Worm (Caenorhabditis elegans) whole organism, L4 larva: ENCODE measurements around the gene peb-1.

Experiments
- D1046.2 ChIP-seq: fragments of 200-800 bp; sonication (Bioruptor generic); IDR thresholded peaks from 2 replicates; pipeline ENCODE4 v1.3.6; 2022; ENCODE audit warnings: missing genetic modification characterization, missing compliant biosample characterization
- F10B5.3 ChIP-seq: sonication (generic microtip); optimal IDR thresholded peaks from 2 replicates; lab custom pipeline; 2016; ENCODE audit warnings: mild to moderate bottlenecking, missing genetic modification characterization, missing compliant biosample characterization
- F37D6.2 ChIP-seq: sonication (generic microtip); optimal IDR thresholded peaks from 2 replicates; lab custom pipeline; 2016; ENCODE audit warnings: mild to moderate bottlenecking, missing genetic modification characterization, missing compliant biosample characterization
- F44E2.7 ChIP-seq: fragments of 200-800 bp; sonication (Bioruptor generic); IDR thresholded peaks from 2 replicates; pipeline ENCODE4 v2.1.2; 2022; ENCODE audit warnings: missing genetic modification characterization, missing compliant biosample characterization
- R02D3.7 ChIP-seq: fragments of 150-350 bp; sonication (generic microtip); optimal IDR thresholded peaks from 3 replicates; lab custom pipeline; 2014; ENCODE audit warnings: missing biosample characterization, missing genetic modification characterization
- T20F7.1 ChIP-seq: fragments of 200-800 bp; sonication (Bioruptor generic); optimal IDR thresholded peaks from 2 replicates; lab custom pipeline; 2018; ENCODE audit warnings: mild to moderate bottlenecking, missing genetic modification characterization, missing compliant biosample characterization
- T26A8.4 ChIP-seq: fragments of 200-800 bp; sonication (Bioruptor generic); IDR thresholded peaks from 2 replicates; pipeline ENCODE4 v1.3.6; 2022; ENCODE audit warnings: missing genetic modification characterization, missing compliant biosample characterization
- ZK337.2 ChIP-seq: fragments of 200-800 bp; sonication (Bioruptor generic); IDR thresholded peaks from 2 replicates; pipeline ENCODE4 v1.3.6; 2022; ENCODE audit warnings: missing genetic modification reagents, missing genetic modification characterization, missing compliant biosample characterization
- aha-1 ChIP-seq: fragments of 150-350 bp; peaks from one replicate; lab custom pipeline; 2014; ENCODE audit warnings: missing biosample characterization, missing genetic modification characterization
- ama-1 ChIP-seq: fragments of 150-350 bp; optimal IDR thresholded peaks from 2 replicates; lab custom pipeline; 2014; ENCODE audit warnings: inconsistent platforms, mixed read lengths
- arid-1 ChIP-seq: fragments of 200-800 bp; sonication (Bioruptor generic); conservative IDR thresholded peaks from 2 replicates; pipeline ENCODE4 v1.3.6; 2022; ENCODE audit warnings: missing genetic modification reagents, missing genetic modification characterization, missing compliant biosample characterization
- ceh-20 ChIP-seq: fragments of 200-800 bp; sonication (Bioruptor generic); IDR thresholded peaks from 2 replicates; pipeline ENCODE4 v1.3.6; 2022; ENCODE audit warnings: missing genetic modification reagents, missing genetic modification characterization, missing compliant biosample characterization
- ceh-28 ChIP-seq: fragments of 150-350 bp; optimal IDR thresholded peaks from 2 replicates; lab custom pipeline; 2014; ENCODE audit warnings: missing biosample characterization, missing genetic modification reagents, missing genetic modification characterization
- ceh-82 ChIP-seq: sonication (generic microtip); optimal IDR thresholded peaks from 2 replicates; lab custom pipeline; 2017; ENCODE audit warnings: missing biosample characterization, missing genetic modification characterization
- ctbp-1 ChIP-seq: fragments of 200-800 bp; sonication (Bioruptor generic); IDR thresholded peaks from 2 replicates; pipeline ENCODE4 v1.3.6; 2022; ENCODE audit warnings: missing genetic modification reagents, missing genetic modification characterization, missing compliant biosample characterization
- daf-12 ChIP-seq: fragments of 150-350 bp; optimal IDR thresholded peaks from 2 replicates; lab custom pipeline; 2014; ENCODE audit warnings: missing biosample characterization, missing genetic modification reagents, missing genetic modification characterization
- daf-16 ChIP-seq, 3 experiments: sonication (generic microtip); optimal IDR thresholded peaks; 2 replicates each; lab custom pipeline; 2016 to 2017; ENCODE audit warnings: missing genetic modification characterization in 3 of 3, missing genetic modification reagents in 3 of 3, mild to moderate bottlenecking in 2 of 3, missing compliant biosample characterization in 2 of 3, missing biosample characterization in 1 of 3, moderate library complexity in 1 of 3
- daf-19 ChIP-seq: fragments of 200-800 bp; sonication (Bioruptor generic); conservative IDR thresholded peaks from 2 replicates; pipeline ENCODE4 v1.3.6; 2022; ENCODE audit warnings: missing genetic modification characterization, missing compliant biosample characterization
- dmd-6 ChIP-seq: fragments of 200-800 bp; sonication (Bioruptor generic); IDR thresholded peaks from 2 replicates; pipeline ENCODE4 v1.3.6; 2022; ENCODE audit warnings: missing genetic modification reagents, missing genetic modification characterization, missing compliant biosample characterization
- dve-1 ChIP-seq: sonication (generic microtip); optimal IDR thresholded peaks from 2 replicates; lab custom pipeline; 2017; ENCODE audit warnings: antibody characterized with exemption, mild to moderate bottlenecking, missing genetic modification characterization, missing compliant biosample characterization; ENCODE audit not compliant: insufficient read depth
- egl-27 ChIP-seq: sonication (generic microtip); optimal IDR thresholded peaks from 3 replicates; lab custom pipeline; 2017; ENCODE audit warnings: missing biosample characterization, missing genetic modification reagents, missing genetic modification characterization
- fos-1 ChIP-seq: fragments of 150-350 bp; optimal IDR thresholded peaks from 2 replicates; lab custom pipeline; 2014; ENCODE audit warnings: missing biosample characterization, missing genetic modification characterization
- hlh-30 ChIP-seq: sonication (generic microtip); optimal IDR thresholded peaks from 2 replicates; lab custom pipeline; 2017; ENCODE audit warnings: antibody characterized with exemption, mild to moderate bottlenecking, missing genetic modification characterization, missing compliant biosample characterization; ENCODE audit not compliant: insufficient read depth
- lin-38 ChIP-seq: fragments of 200-800 bp; sonication (Bioruptor generic); IDR thresholded peaks from 2 replicates; pipeline ENCODE4 v1.3.6; 2022; ENCODE audit warnings: missing genetic modification reagents, missing genetic modification characterization, missing compliant biosample characterization
- lin-39 ChIP-seq: fragments of 150-350 bp; optimal IDR thresholded peaks from 2 replicates; lab custom pipeline; 2014; ENCODE audit warnings: missing biosample characterization, missing genetic modification reagents, missing genetic modification characterization
- lsy-2 ChIP-seq, 2 experiments: fragments of 150-350 bp in 1 of 2; sonication (generic microtip) in 1 of 2; optimal IDR thresholded peaks; 2 replicates each; lab custom pipeline; 2014 to 2017; ENCODE audit warnings: missing biosample characterization in 2 of 2, missing genetic modification characterization in 2 of 2
- madf-9 ChIP-seq: fragments of 200-800 bp; sonication (Bioruptor generic); conservative IDR thresholded peaks from 2 replicates; pipeline ENCODE4 v1.3.6; 2022; ENCODE audit warnings: missing genetic modification reagents, missing genetic modification characterization, missing compliant biosample characterization
- mep-1 ChIP-seq: fragments of 150-350 bp; sonication (generic microtip); optimal IDR thresholded peaks from 3 replicates; lab custom pipeline; 2014; ENCODE audit warnings: missing biosample characterization, missing genetic modification characterization
- mes-2 ChIP-seq: sonication (generic microtip); optimal IDR thresholded peaks from 2 replicates; lab custom pipeline; 2016; ENCODE audit warnings: missing genotype, mild to moderate bottlenecking, missing genetic modification characterization, missing compliant biosample characterization; ENCODE audit not compliant: poor library complexity, severe bottlenecking
- nhr-10 ChIP-seq: fragments of 150-350 bp; optimal IDR thresholded peaks from 2 replicates; lab custom pipeline; 2014; ENCODE audit warnings: missing biosample characterization, missing genetic modification characterization
- nhr-237 ChIP-seq: sonication (generic microtip); optimal IDR thresholded peaks from 2 replicates; lab custom pipeline; 2017; ENCODE audit warnings: missing biosample characterization, missing genetic modification characterization
- nhr-25 ChIP-seq: sonication (generic microtip); optimal IDR thresholded peaks from 2 replicates; lab custom pipeline; 2017; ENCODE audit warnings: missing genetic modification characterization, mild to moderate bottlenecking, missing compliant biosample characterization, antibody characterized with exemption, moderate library complexity, borderline replicate concordance; ENCODE audit not compliant: insufficient read depth
- nhr-41 ChIP-seq: fragments of 200-800 bp; sonication (Bioruptor generic); IDR thresholded peaks from 2 replicates; pipeline ENCODE4 v1.3.6; 2022; ENCODE audit warnings: missing genetic modification reagents, missing genetic modification characterization, missing compliant biosample characterization
- nhr-42 ChIP-seq: fragments of 200-800 bp; sonication (Bioruptor generic); IDR thresholded peaks from 2 replicates; pipeline ENCODE4 v1.3.6; 2022; ENCODE audit warnings: missing genetic modification characterization, missing compliant biosample characterization
- nhr-6 ChIP-seq: fragments of 150-350 bp; optimal IDR thresholded peaks from 2 replicates; lab custom pipeline; 2014; ENCODE audit warnings: missing biosample characterization, missing genetic modification characterization
- nhr-76 ChIP-seq: fragments of 150-350 bp; optimal IDR thresholded peaks from 2 replicates; lab custom pipeline; 2014; ENCODE audit warnings: missing biosample characterization, missing genetic modification characterization
- nhr-77 ChIP-seq: fragments of 150-350 bp; optimal IDR thresholded peaks from 2 replicates; lab custom pipeline; 2014; ENCODE audit warnings: missing biosample characterization, missing genetic modification characterization
- pha-4 ChIP-seq, 2 experiments: fragments of 150-350 bp in 1 of 2; fragments of 200-800 bp in 1 of 2; sonication (Bioruptor generic) in 1 of 2; IDR thresholded peaks in 1 of 2; optimal IDR thresholded peaks in 1 of 2; 2 replicates each; pipeline versions ENCODE4 v1.3.6 to Lab custom; 2014 to 2022; ENCODE audit warnings: missing genetic modification characterization in 2 of 2, missing genetic modification reagents in 2 of 2, missing biosample characterization in 1 of 2, missing compliant biosample characterization in 1 of 2
- sdz-12 ChIP-seq: fragments of 200-800 bp; sonication (Bioruptor generic); optimal IDR thresholded peaks from 2 replicates; lab custom pipeline; 2018; ENCODE audit warnings: mild to moderate bottlenecking, missing genetic modification characterization, missing compliant biosample characterization
- snpc-4 ChIP-seq: fragments of 150-350 bp; optimal IDR thresholded peaks from 2 replicates; lab custom pipeline; 2014; ENCODE audit warnings: missing biosample characterization, missing genetic modification characterization
- tag-97 ChIP-seq: fragments of 200-800 bp; sonication (Bioruptor generic); IDR thresholded peaks from 2 replicates; pipeline ENCODE4 v1.3.6; 2022; ENCODE audit warnings: missing genetic modification characterization, missing compliant biosample characterization
- unc-39 ChIP-seq: sonication (generic microtip); optimal IDR thresholded peaks from 2 replicates; lab custom pipeline; 2017; ENCODE audit warnings: missing biosample characterization, missing genetic modification characterization
- unc-62 ChIP-seq, 3 experiments: fragments of 150-350 bp in 1 of 3; sonication (generic microtip); optimal IDR thresholded peaks in 2 of 3; peaks in 1 of 3; 1 replicate in 1 of 3; 2 replicates in 2 of 3; lab custom pipeline; 2014 to 2017; ENCODE audit warnings: missing biosample characterization in 3 of 3, missing genetic modification characterization in 3 of 3, missing genetic modification reagents in 3 of 3, missing genotype in 1 of 3

Gene peb-1

ce11 chrX:2242568-2243185, 31.8 kb downstream of the peb-1 start, which contains the start of gene rpl-11.2 (continued):
- TF ChIP-seq nhr-42 (GFP tag; lab: Robert Waterston, UW) (peak; percentile 92), tag-97 (GFP tag; lab: Robert Waterston, UW) (no peak), sdz-12 (GFP tag; lab: Kevin White, UChicago) (no peak), snpc-4 (tag; lab: Kevin White, UChicago) (no peak), mes-2 (peak; percentile 93), ZK337.2 (GFP tag; lab: Robert Waterston, UW) (no peak)
- TF ChIP-seq, all 104 proteins: peak for 68

- TF ChIP-seq T26A8.4 (GFP tag; lab: Robert Waterston, UW) (no peak), nhr-237 (tag; lab: Kevin White, UChicago) (no peak), mep-1 (tag; lab: Kevin White, UChicago) (no peak), nhr-10 (tag; lab: Kevin White, UChicago) (no peak), unc-62 (GFP tag; optimal IDR thresholded peaks at IDR 0.05 in 1 of 2; lab: Kevin White, UChicago) (no peak), unc-62 (tag; optimal IDR thresholded peaks at IDR 0.05; lab: Kevin White, UChicago) (no peak), arid-1 (no peak), nhr-77 (no peak), ceh-20 (no peak), R02D3.7 (tag; lab: Kevin White, UChicago) (no peak), hlh-30 (no peak), mes-2 (no peak), F37D6.2 (no peak), lsy-2 (tag; optimal IDR thresholded peaks at IDR 0.05; lab: Kevin White, UChicago) (no peak), fos-1 (no peak), pha-4 (GFP tag; IDR thresholded peaks at IDR 0.05; lab: Robert Waterston, UW) (no peak), pha-4 (tag; optimal IDR thresholded peaks at IDR 0.05; lab: Kevin White, UChicago) (no peak), F44E2.7 (GFP tag; lab: Robert Waterston, UW) (no peak), dve-1 (no peak), madf-9 (no peak)
Observed at ce11 chrX:2246908-2247307, 36.1 kb downstream of the peb-1 start, which contains the start of gene AH9.1. Gene AH9.1 (minus strand): TSS chrX:2247008.

- no peak for TF ChIP-seq ceh-82 (tag; lab: Kevin White, UChicago)
- TF ChIP-seq F10B5.3 = no peak
- TF ChIP-seq nhr-41 (GFP tag; lab: Robert Waterston, UW) = no peak
- no peak for TF ChIP-seq madf-9
- TF ChIP-seq ceh-28 (tag; lab: Kevin White, UChicago) = no peak
- TF ChIP-seq daf-12 = no peak
- TF ChIP-seq aha-1 (tag; lab: Kevin White, UChicago) = no peak
- no peak for TF ChIP-seq arid-1
- no peak for TF ChIP-seq D1046.2
- TF ChIP-seq egl-27 = no peak
- TF ChIP-seq ZK337.2 (GFP tag; lab: Robert Waterston, UW) = no peak
- no peak for TF ChIP-seq T20F7.1 (GFP tag; lab: Kevin White, UChicago)
- no peak for TF ChIP-seq lin-38 (GFP tag; lab: Robert Waterston, UW)
- TF ChIP-seq nhr-76 (tag; lab: Kevin White, UChicago) = no peak
- TF ChIP-seq ctbp-1 (GFP tag; lab: Robert Waterston, UW) = no peak
- TF ChIP-seq snpc-4 (tag; lab: Kevin White, UChicago) = no peak
- TF ChIP-seq, all 104 proteins: peak for 0
Observed at ce11 chrX:2258001-2258400, 47.1 kb downstream of the peb-1 start, which contains the start of gene crn-4. Gene crn-4 (minus strand): TSS chrX:2258101.

- TF ChIP-seq lin-39 (tag; lab: Kevin White, UChicago) = no peak
- TF ChIP-seq lsy-2 (tag; optimal IDR thresholded peaks at IDR 0.05; lab: Kevin White, UChicago) = peak in 1 of 2 experiments; percentile 3
- TF ChIP-seq nhr-6 (tag; lab: Kevin White, UChicago) = peak; percentile 69
- no peak for TF ChIP-seq daf-16 (GFP tag; optimal IDR thresholded peaks at IDR 0.05; lab: Kevin White, UChicago)
- TF ChIP-seq daf-16 (tag; optimal IDR thresholded peaks at IDR 0.05; lab: Kevin White, UChicago) = peak; percentile 42
- no peak for TF ChIP-seq ama-1 (lab: Kevin White, UChicago)
- TF ChIP-seq unc-39 (tag; lab: Kevin White, UChicago) = no peak
- peak; percentile 33 for TF ChIP-seq dve-1
- TF ChIP-seq arid-1 = no peak
- peak; percentile 3 for TF ChIP-seq nhr-25 (tag; lab: Kevin White, UChicago)
- TF ChIP-seq daf-19 (GFP tag; lab: Robert Waterston, UW) = no peak
- no peak for TF ChIP-seq tag-97 (GFP tag; lab: Robert Waterston, UW)
- no peak for TF ChIP-seq dmd-6 (GFP tag; lab: Robert Waterston, UW)
Observed at ce11 chrX:2258404-2258803, 47.6 kb downstream of the peb-1 start.
